Worm (Caenorhabditis elegans) whole organism, L3 larva: Measurements from ENCODE around the gene F40F4.7.
A peak's percentile ranks its signal among the peaks of the same experiment; 100 is the strongest.

Source experiments
- ama-1 ChIP-seq: fragments of 150-350 bp; optimal IDR thresholded peaks from 2 replicates; lab custom pipeline; 2018
- ceh-16 ChIP-seq: sonication (generic microtip); optimal IDR thresholded peaks from 2 replicates; lab custom pipeline; 2017; ENCODE audit warnings: missing biosample characterization, missing genetic modification characterization
- ceh-9 ChIP-seq: sonication (generic microtip); optimal IDR thresholded peaks from 2 replicates; lab custom pipeline; 2018; ENCODE audit warnings: missing biosample characterization, missing genetic modification characterization
- daf-12 ChIP-seq: fragments of 150-350 bp; optimal IDR thresholded peaks from 2 replicates; lab custom pipeline; 2014; ENCODE audit warnings: missing biosample characterization, missing genetic modification reagents, missing genetic modification characterization
- egl-5 ChIP-seq: fragments of 150-350 bp; optimal IDR thresholded peaks from 2 replicates; lab custom pipeline; 2017; ENCODE audit warnings: missing biosample characterization, missing genetic modification reagents, missing genetic modification characterization, inconsistent platforms
- elt-1 ChIP-seq: fragments of 150-350 bp; optimal IDR thresholded peaks from 2 replicates; lab custom pipeline; 2014; ENCODE audit warnings: missing biosample characterization, missing genetic modification characterization
- elt-2 ChIP-seq: sonication (generic microtip); optimal IDR thresholded peaks from 2 replicates; lab custom pipeline; 2016; ENCODE audit warnings: missing genetic modification reagents, mild to moderate bottlenecking, missing genetic modification characterization, missing compliant biosample characterization
- elt-3 ChIP-seq, 3 experiments: fragments of 150-350 bp in 1 of 3; sonication (generic microtip) in 2 of 3; optimal IDR thresholded peaks; 2 replicates in 2 of 3; 4 replicates in 1 of 3; lab custom pipeline; 2014 to 2017; ENCODE audit warnings: missing biosample characterization in 3 of 3, missing genetic modification characterization in 3 of 3
- eor-1 ChIP-seq, 2 experiments: fragments of 150-350 bp; optimal IDR thresholded peaks; 2 replicates each; lab custom pipeline; 2014 to 2018; ENCODE audit warnings: missing biosample characterization in 2 of 2, missing genetic modification characterization in 2 of 2
- fos-1 ChIP-seq: fragments of 150-350 bp; optimal IDR thresholded peaks from 2 replicates; lab custom pipeline; 2014; ENCODE audit warnings: missing biosample characterization, missing genetic modification characterization
- hmg-11 ChIP-seq: sonication (generic microtip); optimal IDR thresholded peaks from 2 replicates; lab custom pipeline; 2016; ENCODE audit warnings: missing genetic modification characterization, missing compliant biosample characterization
- jun-1 ChIP-seq: fragments of 150-350 bp; optimal IDR thresholded peaks from 2 replicates; lab custom pipeline; 2014; ENCODE audit warnings: missing biosample characterization, missing genetic modification reagents, missing genetic modification characterization
- lin-15B ChIP-seq: fragments of 150-350 bp; optimal IDR thresholded peaks from 2 replicates; lab custom pipeline; 2014; ENCODE audit warnings: missing biosample characterization, missing genetic modification characterization
- lsy-12 ChIP-seq: sonication (generic microtip); optimal IDR thresholded peaks from 2 replicates; lab custom pipeline; 2016; ENCODE audit warnings: mild to moderate bottlenecking, missing genetic modification characterization, missing compliant biosample characterization
- mdl-1 ChIP-seq: fragments of 150-350 bp; optimal IDR thresholded peaks from 2 replicates; lab custom pipeline; 2014; ENCODE audit warnings: missing biosample characterization, missing genetic modification characterization
- nfya-1 ChIP-seq: sonication (generic microtip); optimal IDR thresholded peaks from 2 replicates; lab custom pipeline; 2017; ENCODE audit warnings: missing genetic modification characterization, mild to moderate bottlenecking, missing compliant biosample characterization, antibody characterized with exemption, moderate library complexity; ENCODE audit not compliant: insufficient read depth
- nhr-11 ChIP-seq: fragments of 150-350 bp; optimal IDR thresholded peaks from 2 replicates; lab custom pipeline; 2014; ENCODE audit warnings: missing biosample characterization, missing genetic modification characterization
- nhr-23 ChIP-seq: fragments of 150-350 bp; optimal IDR thresholded peaks from 2 replicates; lab custom pipeline; 2014; ENCODE audit warnings: missing biosample characterization, missing genetic modification reagents, missing genetic modification characterization
- nhr-25 ChIP-seq: sonication (generic microtip); optimal IDR thresholded peaks from 2 replicates; lab custom pipeline; 2017; ENCODE audit warnings: missing biosample characterization, missing genetic modification characterization
- nhr-43 ChIP-seq: sonication (generic microtip); optimal IDR thresholded peaks from 2 replicates; lab custom pipeline; 2016; ENCODE audit warnings: mild to moderate bottlenecking, missing genetic modification characterization, missing compliant biosample characterization; ENCODE audit not compliant: poor library complexity, severe bottlenecking
- nhr-67 ChIP-seq: fragments of 150-350 bp; optimal IDR thresholded peaks from 2 replicates; lab custom pipeline; 2014; ENCODE audit warnings: missing biosample characterization, missing genetic modification characterization
- pha-4 ChIP-seq: fragments of 150-350 bp; optimal IDR thresholded peaks from 2 replicates; lab custom pipeline; 2014; ENCODE audit warnings: missing biosample characterization, missing genetic modification reagents, missing genetic modification characterization
- pqm-1 ChIP-seq: fragments of 150-350 bp; optimal IDR thresholded peaks from 2 replicates; lab custom pipeline; 2017; ENCODE audit warnings: missing biosample characterization, missing genetic modification characterization, inconsistent platforms
- sea-2 ChIP-seq: fragments of 150-350 bp; sonication (generic microtip); optimal IDR thresholded peaks from 4 replicates; lab custom pipeline; 2014; ENCODE audit warnings: missing biosample characterization, missing genetic modification reagents, missing genetic modification characterization
- snpc-4 ChIP-seq: fragments of 150-350 bp; optimal IDR thresholded peaks from 2 replicates; lab custom pipeline; 2014; ENCODE audit warnings: missing biosample characterization, missing genetic modification characterization
- tbx-2 ChIP-seq: sonication (generic microtip); optimal IDR thresholded peaks from 2 replicates; lab custom pipeline; 2016; ENCODE audit warnings: mild to moderate bottlenecking, missing genetic modification characterization, missing compliant biosample characterization
- unc-62 ChIP-seq: fragments of 150-350 bp; sonication (generic microtip); optimal IDR thresholded peaks from 4 replicates; lab custom pipeline; 2014; ENCODE audit warnings: missing biosample characterization, missing genetic modification reagents, missing genetic modification characterization
- zag-1 ChIP-seq: fragments of 150-350 bp; optimal IDR thresholded peaks from 2 replicates; lab custom pipeline; 2014; ENCODE audit warnings: missing biosample characterization, missing genetic modification characterization
- ztf-11 ChIP-seq: fragments of 150-350 bp; optimal IDR thresholded peaks from 2 replicates; lab custom pipeline; 2014; ENCODE audit warnings: missing biosample characterization, missing genetic modification characterization

F40F4.7 gene

DNA sequence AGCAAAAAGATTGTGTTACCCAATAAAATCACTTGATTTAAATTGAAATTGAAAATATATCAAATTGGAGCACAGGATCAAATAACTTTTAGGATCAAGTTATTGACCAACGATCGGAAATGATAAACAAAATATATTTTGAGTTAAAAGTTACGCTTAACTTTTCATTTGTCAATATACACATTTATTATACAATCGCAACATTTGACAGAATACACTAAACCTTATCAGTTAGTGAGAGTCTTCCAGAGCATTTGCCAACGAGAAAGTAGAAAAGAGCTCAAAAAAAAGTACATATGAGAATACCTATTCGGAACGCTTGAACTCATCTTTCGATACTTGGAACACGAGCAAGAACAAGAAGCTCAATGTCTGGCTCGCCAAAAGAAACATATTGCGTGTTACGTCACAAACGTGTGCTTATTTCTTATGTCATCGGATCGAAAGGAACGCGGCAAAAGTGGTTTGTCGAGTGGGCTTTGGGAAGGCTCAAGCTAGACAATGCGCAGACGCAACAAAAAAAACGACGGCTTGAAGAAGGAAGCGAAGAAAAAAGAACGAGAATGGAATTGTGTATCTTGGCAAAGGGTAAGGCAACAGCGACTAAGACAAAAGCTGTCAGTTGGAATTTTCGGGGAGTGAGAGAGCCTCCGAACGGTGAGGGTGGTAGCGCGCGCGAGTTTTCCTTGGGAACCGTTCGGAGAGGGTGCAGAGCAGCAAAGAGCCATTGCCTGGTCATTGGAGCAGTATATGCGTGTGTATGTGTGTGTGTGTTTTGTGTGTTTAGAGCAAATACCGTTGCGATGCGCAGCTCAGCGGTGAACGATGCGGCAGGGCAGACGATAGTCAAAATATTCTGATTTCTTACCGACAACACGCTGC lies 19.1 kb downstream of the F40F4.7 start:
- TF ChIP-seq snpc-4 (tag; lab: Kevin White, UChicago): no peak
- no peak for TF ChIP-seq fos-1 (tag; lab: Kevin White, UChicago)
- TF ChIP-seq elt-2: peak; percentile 31
- TF ChIP-seq pqm-1: peak; percentile 37
- TF ChIP-seq pha-4 (tag; lab: Kevin White, UChicago): peak; percentile 7

DNA sequence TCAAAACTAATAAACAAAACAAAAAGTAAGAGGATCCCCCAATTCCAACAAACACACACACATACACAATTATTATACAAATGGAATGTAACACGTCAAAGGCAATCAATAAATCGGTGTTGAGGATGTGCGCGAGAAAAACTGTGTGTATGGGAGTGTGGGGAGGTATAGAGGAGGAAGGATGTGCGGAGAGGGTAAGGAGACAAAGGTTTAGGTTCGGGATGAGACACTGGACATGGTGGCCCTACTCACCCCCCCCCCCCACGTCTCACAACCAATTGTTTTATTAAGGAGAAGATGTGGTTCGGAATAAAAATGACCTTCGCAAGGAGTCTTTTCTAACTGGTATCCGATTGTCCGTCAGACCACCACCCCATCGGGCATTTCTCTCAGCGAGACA lies 22.6 kb downstream of the F40F4.7 start:
- TF ChIP-seq nhr-67: no peak
- TF ChIP-seq nhr-43: no peak
- TF ChIP-seq pha-4 (tag; lab: Kevin White, UChicago): peak; percentile 2

DNA sequence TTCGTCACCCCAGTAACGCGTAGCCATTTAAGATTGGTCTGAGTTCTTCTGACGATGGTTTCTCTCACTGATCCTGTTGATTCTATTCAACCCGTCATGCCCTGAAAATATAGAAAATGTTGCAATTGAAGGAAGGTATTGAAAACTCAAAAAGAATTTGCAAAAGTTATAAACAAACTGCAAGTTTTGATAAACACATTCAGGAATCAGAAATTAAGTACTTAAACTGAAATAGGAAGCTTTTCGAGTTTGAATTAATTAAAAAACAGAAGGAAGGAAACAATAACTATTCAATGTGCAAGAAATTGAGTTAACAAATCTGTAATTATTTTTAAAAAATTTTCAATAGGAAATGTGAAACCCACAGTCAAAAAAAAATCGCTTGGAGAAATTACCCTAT lies 25.5 kb downstream of the F40F4.7 start, which contains the start of gene rgl-1:
TSS of gene rgl-1 (minus strand) at position 101 of the 400 bp plus-strand sequence.
- no peak for TF ChIP-seq pqm-1
- TF ChIP-seq elt-2: no peak
- TF ChIP-seq ceh-16 (tag; lab: Kevin White, UChicago): no peak
- no peak for TF ChIP-seq tbx-2
- TF ChIP-seq lin-15B (tag; lab: Kevin White, UChicago): no peak
- TF ChIP-seq sea-2: no peak
- no peak for TF ChIP-seq nhr-67
- no peak for TF ChIP-seq elt-1 (tag; lab: Kevin White, UChicago)
- no peak for TF ChIP-seq nhr-23 (tag; lab: Kevin White, UChicago)
- TF ChIP-seq lsy-12: no peak
- no peak for TF ChIP-seq hmg-11 (tag; lab: Kevin White, UChicago)
- TF ChIP-seq mdl-1 (tag; lab: Kevin White, UChicago): no peak
- no peak for TF ChIP-seq nfya-1 (tag; lab: Kevin White, UChicago)
- no peak for TF ChIP-seq ama-1 (lab: Kevin White, UChicago)

DNA sequence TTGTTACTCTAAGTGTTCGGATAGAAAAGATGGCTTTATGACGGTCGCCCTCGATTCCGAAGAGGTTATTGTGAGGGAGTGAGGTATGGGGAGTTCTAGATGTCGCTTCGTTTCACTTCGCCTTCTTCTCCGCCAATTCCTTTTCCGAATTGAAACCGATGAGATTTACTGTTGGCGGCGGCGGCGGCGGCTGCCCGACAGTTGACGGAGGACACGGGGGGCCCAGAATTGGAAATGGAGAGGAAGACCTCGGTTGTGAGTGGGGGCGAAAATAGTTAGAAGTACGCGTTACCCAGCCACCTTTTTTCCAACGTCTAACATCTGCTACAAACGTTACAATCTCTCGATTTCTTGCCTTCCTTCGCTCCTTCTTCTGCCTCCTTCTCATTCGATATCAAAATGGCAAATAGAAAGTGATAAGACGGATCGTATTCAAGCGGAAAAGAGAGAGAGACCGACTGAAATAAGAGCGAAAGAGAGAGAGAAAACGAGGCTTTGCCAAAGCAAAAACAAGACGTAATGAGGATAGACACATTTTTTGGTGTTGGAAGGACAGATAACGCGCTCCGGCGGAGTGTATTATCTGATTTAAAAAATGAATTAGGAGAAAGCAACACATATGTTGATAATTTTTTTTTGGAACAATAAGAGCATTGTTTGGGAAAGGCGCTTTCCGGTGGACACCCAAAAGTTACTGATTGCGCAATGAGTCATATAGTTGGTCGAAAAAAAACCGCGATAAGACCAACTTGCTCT lies 27.5 kb downstream of the F40F4.7 start:
- TF ChIP-seq snpc-4 (tag; lab: Kevin White, UChicago) (no peak), nhr-11 (tag; lab: Kevin White, UChicago) (no peak), elt-3 (tag; optimal IDR thresholded peaks at IDR 0.05; lab: Kevin White, UChicago) (peak in 1 of 3 experiments; percentile 41), pqm-1 (peak; percentile 4), zag-1 (tag; lab: Kevin White, UChicago) (no peak), tbx-2 (no peak), nfya-1 (tag; lab: Kevin White, UChicago) (no peak), nhr-25 (tag; lab: Kevin White, UChicago) (peak; percentile 35), eor-1 (tag; optimal IDR thresholded peaks at IDR 0.05; lab: Kevin White, UChicago) (no peak), pha-4 (tag; lab: Kevin White, UChicago) (peak; percentile 18), ceh-9 (no peak), elt-2 (peak; percentile 74)

- TF ChIP-seq fos-1 (tag; lab: Kevin White, UChicago) (no peak), ama-1 (lab: Kevin White, UChicago) (no peak), sea-2 (no peak), nhr-67 (no peak), jun-1 (tag; lab: Kevin White, UChicago) (no peak), ztf-11 (tag; lab: Kevin White, UChicago) (no peak), zag-1 (tag; lab: Kevin White, UChicago) (no peak), lin-15B (tag; lab: Kevin White, UChicago) (no peak), elt-3 (tag; optimal IDR thresholded peaks at IDR 0.05; lab: Kevin White, UChicago) (no peak), egl-5 (tag; lab: Kevin White, UChicago) (no peak), nhr-25 (tag; lab: Kevin White, UChicago) (no peak), unc-62 (GFP tag; lab: Kevin White, UChicago) (no peak), daf-12 (tag; lab: Kevin White, UChicago) (no peak)
Measured at ce11 chrX:3216698-3217097, 29.0 kb downstream of the F40F4.7 start.
